Fruit fly (Drosophila melanogaster) whole organism, prepupa: ENCODE data around the gene CG32071.

ENCODE experiments used
- Blimp-1 ChIP-seq: fragments of 200-800 bp; sonication (Bioruptor generic); optimal IDR thresholded peaks from 3 replicates; lab custom pipeline; 2017; ENCODE audit warnings: missing biosample characterization, missing genetic modification characterization, mild to moderate bottlenecking, moderate library complexity, missing genetic modification reagents
- CG10631 ChIP-seq: fragments of 200-800 bp; sonication (Bioruptor generic); optimal IDR thresholded peaks from 2 replicates; lab custom pipeline; 2016; ENCODE audit warnings: missing biosample characterization, missing genetic modification characterization
- CG10669 ChIP-seq: fragments of 200-800 bp; sonication (Bioruptor generic); optimal IDR thresholded peaks from 3 replicates; lab custom pipeline; 2018; ENCODE audit warnings: missing biosample characterization, mild to moderate bottlenecking, missing genetic modification characterization, moderate library complexity
- CG11294 ChIP-seq: fragments of 200-800 bp; sonication (Bioruptor generic); IDR thresholded peaks from 2 replicates; pipeline ENCODE4 v1.3.6; 2022; ENCODE audit warnings: missing biosample characterization, missing genetic modification characterization
- CG11762 ChIP-seq: fragments of 200-800 bp; sonication (Bioruptor generic); optimal IDR thresholded peaks from 3 replicates; lab custom pipeline; 2016; ENCODE audit warnings: missing biosample characterization, missing genetic modification characterization; ENCODE audit not compliant: insufficient read depth
- CG15336 ChIP-seq: fragments of 200-800 bp; sonication (Bioruptor generic); IDR thresholded peaks from 2 replicates; pipeline ENCODE4 v1.3.6; 2022; ENCODE audit warnings: missing biosample characterization, missing genetic modification characterization
- CG1621 ChIP-seq: fragments of 200-800 bp; sonication (Bioruptor generic); optimal IDR thresholded peaks from 3 replicates; lab custom pipeline; 2018; ENCODE audit warnings: missing biosample characterization, mild to moderate bottlenecking, missing genetic modification characterization
- CG3032 ChIP-seq: fragments of 200-800 bp; optimal IDR thresholded peaks from 2 replicates; lab custom pipeline; 2019; ENCODE audit warnings: missing biosample characterization, mild to moderate bottlenecking, missing genetic modification characterization, moderate library complexity
- CG31627 ChIP-seq: fragments of 200-800 bp; sonication (Bioruptor generic); optimal IDR thresholded peaks from 3 replicates; lab custom pipeline; 2016; ENCODE audit warnings: missing biosample characterization, missing genetic modification characterization
- CG32006 ChIP-seq: fragments of 200-800 bp; sonication (Bioruptor generic); optimal IDR thresholded peaks from 3 replicates; lab custom pipeline; 2017; ENCODE audit warnings: missing biosample characterization, mild to moderate bottlenecking, missing genetic modification characterization
- CG3919 ChIP-seq: fragments of 200-800 bp; sonication (Bioruptor generic); optimal IDR thresholded peaks from 3 replicates; lab custom pipeline; 2016; ENCODE audit warnings: missing biosample characterization, missing genetic modification characterization
- CG4318 ChIP-seq: fragments of 200-800 bp; sonication (Bioruptor generic); optimal IDR thresholded peaks from 3 replicates; lab custom pipeline; 2017; ENCODE audit warnings: missing biosample characterization, mild to moderate bottlenecking, missing genetic modification characterization
- CG6163 ChIP-seq: fragments of 200-800 bp; sonication (Bioruptor generic); IDR thresholded peaks from 3 replicates; pipeline ENCODE4 v1.3.6; 2022; ENCODE audit warnings: missing biosample characterization, missing genetic modification characterization
- CG6276 ChIP-seq: fragments of 200-800 bp; sonication (Bioruptor generic); optimal IDR thresholded peaks from 2 replicates; lab custom pipeline; 2017; ENCODE audit warnings: missing biosample characterization, mild to moderate bottlenecking, missing genetic modification characterization
- CG6808 ChIP-seq: fragments of 200-800 bp; sonication (Bioruptor generic); optimal IDR thresholded peaks from 3 replicates; lab custom pipeline; 2017; ENCODE audit warnings: missing biosample characterization, missing genetic modification characterization, mild to moderate bottlenecking, moderate library complexity, missing genetic modification reagents
- CG7368 ChIP-seq: fragments of 200-800 bp; sonication (Bioruptor generic); optimal IDR thresholded peaks from 3 replicates; lab custom pipeline; 2016; ENCODE audit warnings: missing biosample characterization, missing genetic modification characterization
- CG8119 ChIP-seq: fragments of 200-800 bp; sonication (Bioruptor generic); IDR thresholded peaks from 3 replicates; pipeline ENCODE4 v1.3.6; 2022; ENCODE audit warnings: missing biosample characterization, missing genetic modification characterization
- CG8319 ChIP-seq: fragments of 200-800 bp; sonication (Bioruptor generic); optimal IDR thresholded peaks from 3 replicates; lab custom pipeline; 2016; ENCODE audit warnings: missing biosample characterization, missing genetic modification characterization
- CG8632 ChIP-seq: fragments of 200-800 bp; sonication (Bioruptor generic); optimal IDR thresholded peaks from 3 replicates; lab custom pipeline; 2016; ENCODE audit warnings: missing biosample characterization, missing genetic modification characterization
- CG9139 ChIP-seq: fragments of 200-800 bp; sonication (Bioruptor generic); optimal IDR thresholded peaks from 3 replicates; lab custom pipeline; 2017; ENCODE audit warnings: missing biosample characterization, mild to moderate bottlenecking, missing genetic modification characterization
- Eip78C ChIP-seq: fragments of 200-800 bp; sonication (Bioruptor generic); peaks from one replicate; lab custom pipeline; 2016; ENCODE audit warnings: missing biosample characterization, missing genetic modification characterization
- Eip93F ChIP-seq: fragments of 200-800 bp; sonication (Bioruptor generic); optimal IDR thresholded peaks from 2 replicates; lab custom pipeline; 2016; ENCODE audit warnings: missing biosample characterization, mild to moderate bottlenecking, missing genetic modification characterization
- Ets96B ChIP-seq: fragments of 200-800 bp; optimal IDR thresholded peaks from 2 replicates; lab custom pipeline; 2019; ENCODE audit warnings: missing biosample characterization, mild to moderate bottlenecking, missing genetic modification characterization, moderate library complexity
- Gug ChIP-seq: fragments of 200-800 bp; sonication (Bioruptor generic); IDR thresholded peaks from 2 replicates; pipeline ENCODE4 v1.3.6; 2022; ENCODE audit warnings: missing biosample characterization, missing genetic modification characterization
- Hr38 ChIP-seq: sonication (Bioruptor generic); optimal IDR thresholded peaks from 2 replicates; lab custom pipeline; 2016; ENCODE audit warnings: missing biosample characterization, missing genetic modification characterization
- Hr39 ChIP-seq: fragments of 200-800 bp; sonication (Bioruptor generic); optimal IDR thresholded peaks from 2 replicates; lab custom pipeline; 2016; ENCODE audit warnings: missing biosample characterization, missing genetic modification characterization
- Met ChIP-seq: fragments of 200-800 bp; sonication (Bioruptor generic); optimal IDR thresholded peaks from 3 replicates; lab custom pipeline; 2016; ENCODE audit warnings: missing biosample characterization, missing genetic modification characterization
- OdsH ChIP-seq: fragments of 200-800 bp; sonication (Bioruptor generic); optimal IDR thresholded peaks from 3 replicates; lab custom pipeline; 2016; ENCODE audit warnings: missing biosample characterization, missing genetic modification characterization
- Smox ChIP-seq: fragments of 200-800 bp; sonication (Bioruptor generic); optimal IDR thresholded peaks from 3 replicates; lab custom pipeline; 2016; ENCODE audit warnings: missing biosample characterization, missing genetic modification characterization
- Sox102F ChIP-seq: fragments of 200-800 bp; sonication (Bioruptor generic); optimal IDR thresholded peaks from 2 replicates; lab custom pipeline; 2016; ENCODE audit warnings: missing biosample characterization, mild to moderate bottlenecking, missing genetic modification characterization
- Sox14 ChIP-seq: fragments of 200-800 bp; sonication (Bioruptor generic); optimal IDR thresholded peaks from 3 replicates; lab custom pipeline; 2016; ENCODE audit warnings: missing biosample characterization, missing genetic modification characterization
- Sox15 ChIP-seq: fragments of 200-800 bp; sonication (Bioruptor generic); optimal IDR thresholded peaks from 3 replicates; lab custom pipeline; 2016; ENCODE audit warnings: missing biosample characterization, missing genetic modification characterization
- achi ChIP-seq: fragments of 200-800 bp; sonication (Bioruptor generic); optimal IDR thresholded peaks from 3 replicates; lab custom pipeline; 2016; ENCODE audit warnings: missing biosample characterization, missing genetic modification characterization
- dsx ChIP-seq: fragments of 200-800 bp; optimal IDR thresholded peaks from 3 replicates; lab custom pipeline; 2019; ENCODE audit warnings: missing biosample characterization, mild to moderate bottlenecking, missing genetic modification characterization, moderate library complexity; ENCODE audit not compliant: poor library complexity, severe bottlenecking
- eg ChIP-seq: fragments of 200-800 bp; sonication (Bioruptor generic); IDR thresholded peaks from 3 replicates; pipeline ENCODE4 v1.3.6; 2022; ENCODE audit warnings: missing biosample characterization, missing genetic modification characterization
- esn ChIP-seq: fragments of 200-800 bp; sonication (Bioruptor generic); optimal IDR thresholded peaks from 2 replicates; lab custom pipeline; 2016; ENCODE audit warnings: missing biosample characterization, mild to moderate bottlenecking, missing genetic modification characterization, moderate library complexity
- fkh ChIP-seq: fragments of 200-800 bp; sonication (Bioruptor generic); optimal IDR thresholded peaks from 3 replicates; lab custom pipeline; 2017; ENCODE audit warnings: missing biosample characterization, mild to moderate bottlenecking, missing genetic modification characterization, moderate library complexity
- lz ChIP-seq: fragments of 200-800 bp; sonication (Bioruptor generic); optimal IDR thresholded peaks from 3 replicates; lab custom pipeline; 2016; ENCODE audit warnings: missing biosample characterization, missing genetic modification characterization
- net ChIP-seq: fragments of 200-800 bp; sonication (Bioruptor generic); optimal IDR thresholded peaks from 3 replicates; lab custom pipeline; 2016; ENCODE audit warnings: missing biosample characterization, missing genetic modification characterization
- salr ChIP-seq, 2 experiments: fragments of 200-800 bp; sonication (Bioruptor generic); optimal IDR thresholded peaks; 3 replicates each; lab custom pipeline; 2016 to 2018; ENCODE audit warnings: missing biosample characterization in 2 of 2, missing genetic modification characterization in 2 of 2, mild to moderate bottlenecking in 1 of 2
- spab ChIP-seq: fragments of 200-800 bp; sonication (Bioruptor generic); optimal IDR thresholded peaks from 2 replicates; lab custom pipeline; 2017; ENCODE audit warnings: missing biosample characterization, mild to moderate bottlenecking, missing genetic modification characterization, missing genetic modification reagents
- topi ChIP-seq: fragments of 200-800 bp; sonication (Bioruptor generic); optimal IDR thresholded peaks from 3 replicates; lab custom pipeline; 2016; ENCODE audit warnings: missing biosample characterization, missing genetic modification characterization

The CG32071 gene

DNA sequence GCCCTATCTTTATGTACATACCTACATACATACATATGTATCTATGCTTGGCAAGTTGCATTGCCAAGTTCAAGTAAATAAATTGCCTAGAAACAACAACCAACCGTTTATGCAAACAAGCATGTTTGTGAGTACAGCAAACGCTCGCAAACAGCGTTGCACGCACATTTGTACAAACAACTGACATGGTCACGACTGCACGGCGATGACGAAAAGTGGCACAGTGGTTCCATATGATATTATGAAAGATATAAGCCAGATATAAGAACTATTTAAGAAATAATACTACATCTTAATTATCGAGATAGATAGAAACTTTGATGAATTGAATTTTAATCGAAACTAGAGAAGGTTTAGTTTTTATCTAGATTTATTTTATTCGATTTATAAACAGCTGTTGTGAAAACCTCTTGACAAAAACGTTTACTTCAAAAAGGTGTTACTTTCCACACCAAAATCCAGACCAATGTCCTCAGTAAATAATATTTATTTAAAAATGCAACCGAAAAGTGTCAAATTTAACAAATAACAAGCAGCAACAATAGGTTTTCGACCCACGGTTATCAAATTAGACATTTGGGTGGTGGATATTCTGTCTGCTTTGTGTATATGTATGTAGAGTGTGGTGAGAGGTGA lies 13.8 kb downstream of the CG32071 start (continued):
- TF ChIP-seq CG10669 (GFP tag; lab: Kevin White, UChicago), result peak; percentile 32
- TF ChIP-seq eg (GFP tag; lab: Robert Waterston, UW), result peak; percentile 67
- peak; percentile 60 for TF ChIP-seq lz
- peak; percentile 8 for TF ChIP-seq Sox15 (GFP tag; lab: Kevin White, UChicago)
- TF ChIP-seq net (GFP tag; lab: Kevin White, UChicago), result peak; percentile 84
- TF ChIP-seq Smox (GFP tag; lab: Kevin White, UChicago), result peak; percentile 71
- TF ChIP-seq CG8119 (GFP tag; lab: Robert Waterston, UW), result peak; percentile 79
- TF ChIP-seq topi (GFP tag; lab: Kevin White, UChicago), result peak; percentile 75
- TF ChIP-seq esn (GFP tag; lab: Kevin White, UChicago), result peak; percentile 81
- peak; percentile 50 for TF ChIP-seq CG11762
- no peak for TF ChIP-seq CG6808 (GFP tag; lab: Kevin White, UChicago)
- TF ChIP-seq CG6163 (GFP tag; lab: Robert Waterston, UW), result peak; percentile 65; the same call in 1 of the 3 replicates
- peak; percentile 77 for TF ChIP-seq achi (GFP tag; lab: Kevin White, UChicago)
- no peak for TF ChIP-seq CG8319 (GFP tag; lab: Kevin White, UChicago)
- TF ChIP-seq CG15336 (GFP tag; lab: Robert Waterston, UW), result peak; percentile 82
- no peak for TF ChIP-seq Blimp-1
- TF ChIP-seq CG8632 (GFP tag; lab: Kevin White, UChicago), result peak; percentile 68
- peak; percentile 62 for TF ChIP-seq Hr39 (GFP tag; lab: Kevin White, UChicago)
- TF ChIP-seq CG1621 (tag; lab: Kevin White, UChicago), result no peak

DNA sequence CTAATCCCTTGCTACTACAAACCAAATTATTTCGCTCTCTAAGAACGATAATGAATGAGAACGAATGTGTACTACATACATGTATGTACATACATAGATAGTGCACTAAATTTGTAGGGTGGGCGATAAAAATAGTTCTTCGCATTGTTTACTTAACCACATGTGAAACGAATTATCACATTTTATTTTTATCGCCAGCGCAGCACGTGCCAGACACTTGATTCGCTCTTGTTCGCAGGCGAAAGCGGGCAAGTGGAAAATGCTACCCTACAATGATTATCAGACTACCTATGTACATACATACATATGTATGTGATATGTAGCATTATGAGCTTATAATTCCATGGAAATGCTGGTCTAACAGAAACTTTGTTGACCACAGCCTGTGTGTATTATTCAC lies 17.9 kb downstream of the CG32071 start:
- TF ChIP-seq fkh (GFP tag; lab: Kevin White, UChicago), result peak; percentile 84
- TF ChIP-seq CG10631 (GFP tag; lab: Kevin White, UChicago), result no peak
- no peak for TF ChIP-seq CG6276 (GFP tag; lab: Kevin White, UChicago)

- TF ChIP-seq dsx (GFP tag; lab: Kevin White, UChicago) (peak; percentile 96), Eip78C (GFP tag; lab: Kevin White, UChicago) (peak; percentile 100), Gug (GFP tag; lab: Robert Waterston, UW) (peak; percentile 99), Hr38 (GFP tag; lab: Kevin White, UChicago) (peak; percentile 93), CG8632 (GFP tag; lab: Kevin White, UChicago) (peak; percentile 93), lz (peak; percentile 88), Sox15 (GFP tag; lab: Kevin White, UChicago) (peak; percentile 80), CG6808 (GFP tag; lab: Kevin White, UChicago) (peak; percentile 93), Blimp-1 (peak; percentile 68), CG11294 (peak; percentile 99), CG4318 (GFP tag; lab: Kevin White, UChicago) (peak; percentile 96), CG8119 (GFP tag; lab: Robert Waterston, UW) (peak; percentile 100), Ets96B (tag; lab: Kevin White, UChicago) (peak; percentile 97), CG10631 (GFP tag; lab: Kevin White, UChicago) (peak; percentile 98), Eip93F (GFP tag; lab: Kevin White, UChicago) (no peak), CG7368 (GFP tag; lab: Kevin White, UChicago) (peak; percentile 96), esn (GFP tag; lab: Kevin White, UChicago) (peak; percentile 92), Hr39 (GFP tag; lab: Kevin White, UChicago) (no peak), CG10669 (GFP tag; lab: Kevin White, UChicago) (peak; percentile 96), CG32006 (GFP tag; lab: Kevin White, UChicago) (peak; percentile 99), CG6276 (GFP tag; lab: Kevin White, UChicago) (peak; percentile 99), CG11762 (peak; percentile 97), CG3032 (peak; percentile 96), Sox14 (peak; percentile 98), Sox102F (GFP tag; lab: Kevin White, UChicago) (peak; percentile 87), CG3919 (GFP tag; lab: Kevin White, UChicago) (peak; percentile 98), salr (GFP tag; optimal IDR thresholded peaks at IDR 0.05; lab: Kevin White, UChicago) (peak; percentile 94 to 99), achi (GFP tag; lab: Kevin White, UChicago) (peak; percentile 98), OdsH (GFP tag; lab: Kevin White, UChicago) (peak; percentile 98), eg (GFP tag; lab: Robert Waterston, UW) (peak; percentile 100), CG31627 (peak; percentile 87), Met (GFP tag; lab: Kevin White, UChicago) (no peak), net (GFP tag; lab: Kevin White, UChicago) (peak; percentile 99), spab (peak; percentile 95), CG9139 (peak; percentile 93)
Measured at dm6 chr3L:11084557-11085231, 19.0 kb downstream of the CG32071 start.
